Fruit fly (Drosophila melanogaster) whole organism, embryonic: ENCODE measurements around the gene CG31898.

Experiments
- Ada2b ChIP-seq: fragments of 200-800 bp; sonication (Bioruptor generic); IDR thresholded peaks from 2 replicates; pipeline ENCODE4 v1.3.6; 2022; ENCODE audit warnings: missing biosample characterization, missing genetic modification characterization
- B-H1 ChIP-seq: fragments of 200-800 bp; sonication (Bioruptor generic); IDR thresholded peaks from 3 replicates; pipeline ENCODE4 v1.3.6; 2022; ENCODE audit warnings: missing biosample characterization, missing genetic modification characterization
- Bdp1 ChIP-seq: fragments of 200-800 bp; sonication (Bioruptor generic); optimal IDR thresholded peaks from 3 replicates; lab custom pipeline; 2016; ENCODE audit warnings: missing biosample characterization, missing genetic modification characterization
- C15 ChIP-seq: fragments of 200-800 bp; sonication (Bioruptor generic); IDR thresholded peaks from 3 replicates; pipeline ENCODE4 v1.3.6; 2022; ENCODE audit warnings: missing biosample characterization, missing genetic modification characterization
- CG1024 ChIP-seq: fragments of 200-800 bp; sonication (Bioruptor generic); IDR thresholded peaks from 2 replicates; pipeline ENCODE4 v1.3.6; 2022; ENCODE audit warnings: missing biosample characterization, missing genetic modification characterization
- CG10565 ChIP-seq: fragments of 200-800 bp; sonication (Bioruptor generic); optimal IDR thresholded peaks from 3 replicates; lab custom pipeline; 2016; ENCODE audit warnings: missing biosample characterization, mild to moderate bottlenecking, missing genetic modification characterization
- CG10654 ChIP-seq: fragments of 200-800 bp; sonication (Bioruptor generic); optimal IDR thresholded peaks from 2 replicates; lab custom pipeline; 2016; ENCODE audit warnings: missing biosample characterization, missing genetic modification characterization
- CG12155 ChIP-seq: fragments of 200-800 bp; sonication (Bioruptor generic); optimal IDR thresholded peaks from 3 replicates; lab custom pipeline; 2016; ENCODE audit warnings: missing biosample characterization, missing genetic modification characterization
- CG12942 ChIP-seq: fragments of 200-800 bp; sonication (Bioruptor generic); optimal IDR thresholded peaks from 3 replicates; lab custom pipeline; 2016; ENCODE audit warnings: missing biosample characterization, missing genetic modification characterization
- CG13624 ChIP-seq: fragments of 200-800 bp; sonication (Bioruptor generic); optimal IDR thresholded peaks from 2 replicates; lab custom pipeline; 2016; ENCODE audit warnings: missing biosample characterization, missing genetic modification characterization
- CG14667 ChIP-seq: fragments of 200-800 bp; sonication (Bioruptor generic); IDR thresholded peaks from 2 replicates; pipeline ENCODE4 v1.3.6; 2022; ENCODE audit warnings: missing biosample characterization, missing genetic modification characterization
- CG14860 ChIP-seq: fragments of 200-800 bp; sonication (Bioruptor generic); IDR thresholded peaks from 3 replicates; pipeline ENCODE4 v1.3.6; 2022; ENCODE audit warnings: missing biosample characterization, missing genetic modification characterization; ENCODE audit not compliant: partially characterized antibody
- CG14965 ChIP-seq: fragments of 200-800 bp; sonication (Bioruptor generic); optimal IDR thresholded peaks from 2 replicates; lab custom pipeline; 2016; ENCODE audit warnings: missing biosample characterization, missing genetic modification characterization, borderline replicate concordance
- CG16813 ChIP-seq: fragments of 200-800 bp; sonication (Bioruptor generic); IDR thresholded peaks from 3 replicates; pipeline ENCODE4 v1.3.6; 2022; ENCODE audit warnings: missing biosample characterization, missing genetic modification characterization; ENCODE audit not compliant: partially characterized antibody
- CG18011 ChIP-seq: fragments of 200-800 bp; sonication (Bioruptor generic); optimal IDR thresholded peaks from 2 replicates; lab custom pipeline; 2017; ENCODE audit warnings: missing biosample characterization, missing genetic modification characterization, mild to moderate bottlenecking, moderate library complexity, missing genotype
- CG2889 ChIP-seq: fragments of 200-800 bp; sonication (Bioruptor generic); IDR thresholded peaks from 3 replicates; pipeline ENCODE4 v1.3.6; 2022; ENCODE audit warnings: missing biosample characterization, missing genetic modification characterization
- CG4424 ChIP-seq: fragments of 200-800 bp; sonication (Bioruptor generic); optimal IDR thresholded peaks from 3 replicates; lab custom pipeline; 2016; ENCODE audit warnings: missing biosample characterization, missing genetic modification characterization
- CG6654 ChIP-seq: fragments of 200-800 bp; sonication (Bioruptor generic); optimal IDR thresholded peaks from 2 replicates; lab custom pipeline; 2017; ENCODE audit warnings: missing biosample characterization, mild to moderate bottlenecking, missing genetic modification characterization
- CG7372 ChIP-seq: fragments of 200-800 bp; sonication (Bioruptor generic); IDR thresholded peaks from 2 replicates; pipeline ENCODE4 v1.3.6; 2022; ENCODE audit warnings: missing biosample characterization, missing genetic modification characterization
- CG7556 ChIP-seq: fragments of 200-800 bp; sonication (Bioruptor generic); optimal IDR thresholded peaks from 2 replicates; lab custom pipeline; 2017; ENCODE audit warnings: missing biosample characterization, mild to moderate bottlenecking, missing genetic modification characterization
- CG9727 ChIP-seq: fragments of 200-800 bp; sonication (Bioruptor generic); optimal IDR thresholded peaks from 3 replicates; lab custom pipeline; 2017; ENCODE audit warnings: missing biosample characterization, mild to moderate bottlenecking, missing genetic modification characterization
- CTCF ChIP-seq: fragments of 200-800 bp; sonication (Bioruptor generic); optimal IDR thresholded peaks from 2 replicates; lab custom pipeline; 2017; ENCODE audit warnings: missing biosample characterization, mild to moderate bottlenecking, missing genetic modification characterization, moderate library complexity
- Camta ChIP-seq: fragments of 200-800 bp; sonication (Bioruptor generic); optimal IDR thresholded peaks from 2 replicates; lab custom pipeline; 2016; ENCODE audit warnings: missing biosample characterization, missing genetic modification characterization
- D ChIP-seq, 2 experiments: fragments of 200-800 bp in 1 of 2; fragments of >200 bp in 1 of 2; sonication (Bioruptor generic) in 1 of 2; optimal IDR thresholded peaks; 2 replicates in 1 of 2; 3 replicates in 1 of 2; lab custom pipeline; 2017; ENCODE audit warnings: mild to moderate bottlenecking in 1 of 2, missing biosample characterization in 1 of 2, missing genetic modification characterization in 1 of 2, missing genetic modification reagents in 1 of 2
- Deaf1 ChIP-seq: fragments of 200-800 bp; optimal IDR thresholded peaks from 3 replicates; lab custom pipeline; 2019; ENCODE audit warnings: missing biosample characterization, mild to moderate bottlenecking, missing genetic modification characterization, moderate library complexity
- Dek ChIP-seq: fragments of 200-800 bp; sonication (Bioruptor generic); optimal IDR thresholded peaks from 3 replicates; lab custom pipeline; 2019; ENCODE audit warnings: missing biosample characterization, mild to moderate bottlenecking, missing genetic modification characterization, moderate library complexity
- Fer3 ChIP-seq: fragments of 200-800 bp; sonication (Bioruptor generic); optimal IDR thresholded peaks from 2 replicates; lab custom pipeline; 2018; ENCODE audit warnings: missing biosample characterization, mild to moderate bottlenecking, missing genetic modification characterization, moderate library complexity
- GATAe ChIP-seq: fragments of 200-800 bp; sonication (Bioruptor generic); conservative IDR thresholded peaks from 2 replicates; pipeline ENCODE4 v1.3.6; 2022; ENCODE audit warnings: missing biosample characterization, missing genetic modification characterization
- HLH4C ChIP-seq: fragments of 200-800 bp; sonication (Bioruptor generic); IDR thresholded peaks from 3 replicates; pipeline ENCODE4 v1.3.6; 2022; ENCODE audit warnings: missing biosample characterization, missing genetic modification characterization; ENCODE audit not compliant: partially characterized antibody
- Hey ChIP-seq: fragments of 200-800 bp; sonication (Bioruptor generic); optimal IDR thresholded peaks from 3 replicates; lab custom pipeline; 2018; ENCODE audit warnings: missing biosample characterization, mild to moderate bottlenecking, missing genetic modification characterization
- Meics ChIP-seq: fragments of 200-800 bp; sonication (Bioruptor generic); optimal IDR thresholded peaks from 2 replicates; lab custom pipeline; 2017; ENCODE audit warnings: missing biosample characterization, mild to moderate bottlenecking, missing genetic modification characterization
- Mrtf ChIP-seq: fragments of 200-800 bp; sonication (Bioruptor generic); IDR thresholded peaks from 3 replicates; pipeline ENCODE4 v1.3.6; 2022; ENCODE audit warnings: missing biosample characterization, missing genetic modification characterization
- NC2β ChIP-seq: fragments of 200-800 bp; sonication (Bioruptor generic); optimal IDR thresholded peaks from 2 replicates; lab custom pipeline; 2016; ENCODE audit warnings: missing biosample characterization, missing genetic modification characterization
- TFAM ChIP-seq: fragments of 200-800 bp; sonication (Bioruptor generic); optimal IDR thresholded peaks from 2 replicates; lab custom pipeline; 2017; ENCODE audit warnings: missing biosample characterization, missing genetic modification characterization, inconsistent platforms
- ara ChIP-seq: fragments of 200-800 bp; sonication (Bioruptor generic); IDR thresholded peaks from 2 replicates; pipeline ENCODE4 v1.3.6; 2022; ENCODE audit warnings: missing biosample characterization, missing genetic modification characterization
- cad ChIP-seq: fragments of >200 bp; optimal IDR thresholded peaks from 2 replicates; lab custom pipeline; 2017; ENCODE audit warnings: missing biosample characterization, missing genetic modification characterization
- chm ChIP-seq: fragments of 200-800 bp; sonication (Bioruptor generic); IDR thresholded peaks from 2 replicates; pipeline ENCODE4 v1.3.6; 2022; ENCODE audit warnings: missing biosample characterization, missing genetic modification characterization
- emc ChIP-seq: fragments of 200-800 bp; sonication (Bioruptor generic); optimal IDR thresholded peaks from 2 replicates; lab custom pipeline; 2016; ENCODE audit warnings: missing biosample characterization, missing genetic modification characterization
- eve ChIP-seq, 2 experiments: fragments of >200 bp; optimal IDR thresholded peaks; 2 replicates each; lab custom pipeline; 2017; ENCODE audit warnings: missing biosample characterization in 2 of 2, missing genetic modification characterization in 2 of 2
- exex ChIP-seq: fragments of 200-800 bp; sonication (Bioruptor generic); optimal IDR thresholded peaks from 4 replicates; lab custom pipeline; 2018; ENCODE audit warnings: missing biosample characterization, mild to moderate bottlenecking, missing genetic modification characterization, moderate library complexity
- fru ChIP-seq: fragments of >200 bp; optimal IDR thresholded peaks from 2 replicates; lab custom pipeline; 2017
- gro ChIP-seq: fragments of 200-800 bp; sonication (Bioruptor generic); optimal IDR thresholded peaks from 2 replicates; lab custom pipeline; 2016; ENCODE audit warnings: missing biosample characterization, missing genetic modification characterization
- gsb-n ChIP-seq: fragments of 200-800 bp; sonication (Bioruptor generic); optimal IDR thresholded peaks from 3 replicates; lab custom pipeline; 2018; ENCODE audit warnings: missing biosample characterization, mild to moderate bottlenecking, missing genetic modification characterization
- ham ChIP-seq: fragments of 200-800 bp; sonication (Bioruptor generic); IDR thresholded peaks from 2 replicates; pipeline ENCODE4 v1.3.6; 2022; ENCODE audit warnings: missing biosample characterization, missing genetic modification characterization
- hbn ChIP-seq: fragments of 200-800 bp; sonication (Bioruptor generic); IDR thresholded peaks from 2 replicates; pipeline ENCODE4 v1.3.6; 2022; ENCODE audit warnings: missing biosample characterization, missing genetic modification characterization; ENCODE audit not compliant: partially characterized antibody
- lola ChIP-seq, 3 experiments: fragments of >200 bp in 2 of 3; fragments of 200-800 bp in 1 of 3; sonication (Bioruptor generic) in 1 of 3; optimal IDR thresholded peaks; 2 replicates each; lab custom pipeline; 2017 to 2019; ENCODE audit warnings: missing biosample characterization in 3 of 3, missing genetic modification characterization in 3 of 3, mild to moderate bottlenecking in 1 of 3, moderate library complexity in 1 of 3
- nerfin-2 ChIP-seq: fragments of 200-800 bp; sonication (Bioruptor generic); IDR thresholded peaks from 2 replicates; pipeline ENCODE4 v1.3.6; 2022; ENCODE audit warnings: missing biosample characterization, missing genetic modification characterization; ENCODE audit not compliant: partially characterized antibody
- pho ChIP-seq: fragments of 200-800 bp; sonication (Bioruptor generic); optimal IDR thresholded peaks from 2 replicates; lab custom pipeline; 2016; ENCODE audit warnings: missing biosample characterization, missing genetic modification characterization
- prd ChIP-seq, 3 experiments: fragments of >200 bp in 2 of 3; fragments of 200-800 bp in 1 of 3; sonication (Bioruptor generic) in 1 of 3; optimal IDR thresholded peaks in 2 of 3; IDR thresholded peaks in 1 of 3; 2 replicates in 2 of 3; 3 replicates in 1 of 3; pipeline versions ENCODE4 v1.3.6 to Lab custom; 2017 to 2022; ENCODE audit warnings: missing biosample characterization in 1 of 3, missing genetic modification characterization in 1 of 3
- ro ChIP-seq: fragments of 200-800 bp; sonication (Bioruptor generic); IDR thresholded peaks from 2 replicates; pipeline ENCODE4 v1.3.6; 2022; ENCODE audit warnings: missing biosample characterization, missing genetic modification characterization
- sisA ChIP-seq: fragments of 200-800 bp; sonication (Bioruptor generic); IDR thresholded peaks from 2 replicates; pipeline ENCODE4 v1.3.6; 2022; ENCODE audit warnings: missing biosample characterization, missing genetic modification characterization

CG31898 gene

DNA sequence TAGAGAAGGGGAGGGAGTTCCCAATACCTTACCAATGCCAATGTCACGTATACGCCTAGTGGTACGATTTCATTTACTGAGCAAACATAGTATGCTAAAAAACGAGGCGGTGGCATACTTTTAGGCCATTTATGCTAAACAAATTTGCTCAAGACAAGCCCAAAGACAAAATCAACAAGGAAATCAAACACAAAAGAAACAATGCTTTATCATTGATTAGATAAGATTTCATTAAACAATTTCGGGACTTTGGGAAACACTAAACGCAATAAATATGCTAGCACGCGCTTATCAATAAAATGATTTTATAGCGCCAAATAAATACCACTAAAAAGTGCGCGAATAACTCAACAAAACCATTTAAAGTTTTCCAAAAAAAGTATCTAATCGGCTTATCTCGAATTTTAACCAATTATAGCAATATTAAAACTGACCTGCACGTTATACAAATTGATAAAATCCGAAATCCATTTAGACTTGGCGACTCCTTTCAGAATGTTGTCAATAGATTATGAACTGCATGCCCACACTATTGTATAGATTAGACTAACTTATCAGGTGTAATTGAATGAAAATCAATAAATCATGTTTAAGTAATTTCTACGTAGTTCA lies 49.6 kb upstream of the CG31898 start (continued):
- TF ChIP-seq CG6654 (GFP tag; lab: Kevin White, UChicago) (no peak), B-H1 (no peak), CG10565 (GFP tag; lab: Kevin White, UChicago) (no peak), HLH4C (GFP tag; lab: Robert Waterston, UW) (no peak), emc (GFP tag; lab: Kevin White, UChicago) (no peak), eve (GFP tag; optimal IDR thresholded peaks at IDR 0.05; lab: Kevin White, UChicago) (no peak), ro (GFP tag; lab: Robert Waterston, UW) (no peak), gsb-n (tag; lab: Kevin White, UChicago) (no peak), CG1024 (GFP tag; lab: Robert Waterston, UW) (no peak), CG12155 (no peak), NC2β (GFP tag; lab: Kevin White, UChicago) (no peak), gro (GFP tag; lab: Kevin White, UChicago) (peak; percentile 62), ara (no peak), C15 (GFP tag; lab: Robert Waterston, UW) (no peak), Dek (tag; lab: Kevin White, UChicago) (peak; percentile 41), sisA (GFP tag; lab: Robert Waterston, UW) (no peak), CG12942 (GFP tag; lab: Kevin White, UChicago) (no peak), D (optimal IDR thresholded peaks at IDR 0.05; lab: Kevin White, UChicago) (no peak), D (GFP tag; optimal IDR thresholded peaks at IDR 0.05; lab: Kevin White, UChicago) (no peak), nerfin-2 (no peak), CG14860 (no peak), CG2889 (GFP tag; lab: Robert Waterston, UW) (no peak), Camta (GFP tag; lab: Kevin White, UChicago) (no peak), Mrtf (GFP tag; lab: Robert Waterston, UW) (no peak), chm (GFP tag; lab: Robert Waterston, UW) (no peak), Hey (peak; percentile 31), CG14965 (GFP tag; lab: Kevin White, UChicago) (no peak), exex (tag; lab: Kevin White, UChicago) (peak; percentile 88), fru (lab: Kevin White, UChicago) (no peak), Deaf1 (tag; lab: Kevin White, UChicago) (no peak), CG16813 (GFP tag; lab: Robert Waterston, UW) (no peak), CG7372 (GFP tag; lab: Robert Waterston, UW) (peak; percentile 68), GATAe (no peak), Ada2b (peak; percentile 12; the same call in 1 of the 2 replicates), hbn (GFP tag; lab: Robert Waterston, UW) (no peak), CG10654 (GFP tag; lab: Kevin White, UChicago) (no peak), lola (GFP tag; optimal IDR thresholded peaks at IDR 0.05; lab: Kevin White, UChicago) (no peak), prd (optimal IDR thresholded peaks at IDR 0.05; lab: Kevin White, UChicago) (no peak), prd (GFP tag; IDR thresholded peaks at IDR 0.05; lab: Robert Waterston, UW) (no peak), CG13624 (GFP tag; lab: Kevin White, UChicago) (no peak), CG18011 (GFP tag; lab: Kevin White, UChicago) (peak; percentile 17), CG9727 (GFP tag; lab: Kevin White, UChicago) (peak; percentile 16), CG14667 (GFP tag; lab: Robert Waterston, UW) (no peak), CG7556 (no peak), Bdp1 (GFP tag; lab: Kevin White, UChicago) (no peak), cad (GFP tag; lab: Kevin White, UChicago) (no peak), TFAM (GFP tag; lab: Kevin White, UChicago) (no peak), Meics (peak; percentile 58), CTCF (no peak), ham (no peak), Fer3 (tag; lab: Kevin White, UChicago) (peak; percentile 54), CG4424 (GFP tag; lab: Kevin White, UChicago) (no peak), pho (GFP tag; lab: Kevin White, UChicago) (no peak)
